Fruit fly (Drosophila melanogaster): Measurements from ENCODE around the gene CG44001.
A peak's percentile ranks its signal among the peaks of the same experiment; 100 is the strongest.

Gene CG44001

DNA sequence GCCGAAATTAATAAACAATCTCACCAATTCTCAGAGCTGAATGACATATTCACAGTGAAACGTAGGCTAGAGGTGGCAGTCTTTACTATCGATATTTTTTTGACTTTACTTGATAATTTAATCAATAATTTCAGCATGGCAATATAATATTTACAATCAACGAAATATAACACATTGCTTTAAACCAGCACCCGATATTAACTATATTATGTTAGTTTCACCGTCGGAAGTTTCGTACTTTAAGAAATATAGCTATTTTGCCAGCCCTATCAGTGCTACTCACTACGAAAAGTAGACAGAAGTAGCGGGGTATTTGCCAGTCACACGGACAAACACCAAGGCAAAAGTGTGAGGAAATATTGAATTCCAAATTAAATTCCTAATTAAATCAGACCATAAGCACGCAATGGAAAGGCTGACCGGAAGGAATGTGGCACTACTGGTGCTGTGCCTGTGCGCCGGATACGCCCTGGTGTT is 32.2 kb upstream of the CG44001 start, which contains the start of the genes CG31917, Tfb5 and SelT (continued):
- TF ChIP-seq CG34406 (GFP tag; optimal IDR thresholded peaks at IDR 0.05) (peak; percentile 5), CG1621 (tag; optimal IDR thresholded peaks at IDR 0.05) (no peak), CG10669 (GFP tag; optimal IDR thresholded peaks at IDR 0.05) (no peak), CG32006 (GFP tag; optimal IDR thresholded peaks at IDR 0.05) (no peak), CG8632 (GFP tag; optimal IDR thresholded peaks at IDR 0.05) (no peak), spab (GFP tag; optimal IDR thresholded peaks at IDR 0.05) (no peak), Ets21C (GFP tag; optimal IDR thresholded peaks at IDR 0.05) (peak; percentile 54), acj6 (GFP tag; optimal IDR thresholded peaks at IDR 0.05) (peak; percentile 65), dsx (GFP tag; optimal IDR thresholded peaks at IDR 0.05; ENCODE audit: poor library complexity, severe bottlenecking) (no peak), CG8119 (GFP tag; IDR thresholded peaks at IDR 0.05) (no peak), CG11762 (GFP tag; optimal IDR thresholded peaks at IDR 0.05; ENCODE audit: insufficient read depth) (no peak), Sox102F (GFP tag; optimal IDR thresholded peaks at IDR 0.05) (no peak), CG3919 (GFP tag; optimal IDR thresholded peaks at IDR 0.05) (no peak), Lpt (GFP tag; optimal IDR thresholded peaks at IDR 0.05) (no peak)

DNA sequence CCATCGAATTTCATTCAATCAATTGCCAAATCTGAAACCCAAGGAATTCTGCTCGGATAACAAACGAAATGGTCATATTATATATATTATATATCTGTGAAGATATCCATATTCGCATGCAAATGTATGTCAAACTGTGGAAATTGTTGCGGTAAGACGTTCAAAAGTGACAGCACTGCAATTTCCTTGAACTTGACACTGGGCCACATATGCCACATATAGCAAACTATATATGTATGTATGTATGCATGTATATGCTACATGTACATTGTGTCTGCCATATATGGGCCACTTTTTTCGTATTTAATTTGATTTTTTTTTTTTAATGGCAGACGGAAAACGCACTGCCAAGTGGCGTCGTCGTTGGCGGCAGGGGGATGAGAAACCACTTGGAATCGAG is 22.6 kb upstream of the CG44001 start:
- TF ChIP-seq Blimp-1 (GFP tag; optimal IDR thresholded peaks at IDR 0.05), result no peak
- TF ChIP-seq CG34406 (GFP tag; optimal IDR thresholded peaks at IDR 0.05), result no peak
- TF ChIP-seq Sox15 (GFP tag; optimal IDR thresholded peaks at IDR 0.05), result no peak
- TF ChIP-seq CG1621 (tag; optimal IDR thresholded peaks at IDR 0.05), result no peak
- no peak for TF ChIP-seq fd59A (GFP tag; optimal IDR thresholded peaks at IDR 0.05)
- TF ChIP-seq OdsH (GFP tag; optimal IDR thresholded peaks at IDR 0.05), result no peak
- no peak for TF ChIP-seq CG8632 (GFP tag; optimal IDR thresholded peaks at IDR 0.05)
- no peak for TF ChIP-seq CG15336 (GFP tag; IDR thresholded peaks at IDR 0.05)
- TF ChIP-seq Hr39 (GFP tag; optimal IDR thresholded peaks at IDR 0.05), result no peak
- no peak for TF ChIP-seq lz (GFP tag; optimal IDR thresholded peaks at IDR 0.05)
- no peak for TF ChIP-seq CG6792 (GFP tag; optimal IDR thresholded peaks at IDR 0.05)
- no peak for TF ChIP-seq CG32006 (GFP tag; optimal IDR thresholded peaks at IDR 0.05)
- TF ChIP-seq pdm3 (GFP tag; optimal IDR thresholded peaks at IDR 0.05), result no peak
- TF ChIP-seq CG6808 (GFP tag; optimal IDR thresholded peaks at IDR 0.05), result no peak
- no peak for TF ChIP-seq Smox (GFP tag; optimal IDR thresholded peaks at IDR 0.05)
- TF ChIP-seq ss (GFP tag; optimal IDR thresholded peaks at IDR 0.05), result no peak
- TF ChIP-seq dsx (GFP tag; optimal IDR thresholded peaks at IDR 0.05; ENCODE audit: poor library complexity, severe bottlenecking), result no peak
- no peak for TF ChIP-seq CG6163 (GFP tag; IDR thresholded peaks at IDR 0.05)
- no peak for TF ChIP-seq CG9139 (GFP tag; optimal IDR thresholded peaks at IDR 0.05)
- no peak for TF ChIP-seq acj6 (GFP tag; optimal IDR thresholded peaks at IDR 0.05)

DNA sequence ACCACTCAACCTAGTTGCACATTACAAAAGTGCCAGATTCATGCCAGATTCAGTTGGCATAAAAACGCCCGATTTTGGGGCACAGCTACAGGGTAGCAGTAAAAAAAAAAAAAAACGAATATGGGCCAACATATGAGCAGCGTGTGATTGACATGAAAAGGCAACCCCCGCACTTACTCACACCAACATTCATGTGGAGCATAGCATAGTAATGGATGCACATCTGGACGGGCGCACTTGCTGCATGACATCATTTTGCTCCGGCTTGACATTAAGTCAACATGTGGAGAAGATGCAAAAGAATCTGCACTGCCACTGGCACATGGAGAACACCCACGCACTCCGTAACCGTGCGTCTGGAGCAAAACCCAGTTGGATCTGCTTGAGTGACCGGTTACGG is 20.5 kb upstream of the CG44001 start:
- TF ChIP-seq CG31627 (GFP tag; optimal IDR thresholded peaks at IDR 0.05), result no peak
- peak; percentile 22 for TF ChIP-seq svp (GFP tag)

DNA sequence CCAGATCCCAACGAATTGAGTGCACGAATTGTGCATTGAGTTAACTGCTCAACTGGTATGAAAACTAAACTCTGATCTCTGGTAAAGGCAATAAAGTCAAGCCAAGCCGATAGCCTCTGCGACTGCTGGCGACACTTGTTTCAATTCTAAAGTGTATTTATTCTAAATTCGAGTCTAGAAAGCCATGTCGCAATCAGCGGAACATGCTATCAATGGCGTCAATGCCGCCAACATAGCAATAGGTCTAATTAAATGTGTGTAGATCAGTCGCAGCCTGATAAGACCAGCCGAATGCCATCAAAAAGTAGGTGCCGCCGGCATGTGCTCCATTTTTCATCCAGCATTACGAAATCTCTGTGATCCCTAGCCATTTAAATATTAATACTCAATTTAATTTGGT is 17.5 kb upstream of the CG44001 start:
- TF ChIP-seq CG1621 (tag; optimal IDR thresholded peaks at IDR 0.05), result no peak
- TF ChIP-seq Hr39 (GFP tag; optimal IDR thresholded peaks at IDR 0.05), result no peak
- no peak for TF ChIP-seq CG8319 (GFP tag; optimal IDR thresholded peaks at IDR 0.05)
- no peak for TF ChIP-seq CG16779 (tag; optimal IDR thresholded peaks at IDR 0.05)
- no peak for TF ChIP-seq CG6792 (GFP tag; optimal IDR thresholded peaks at IDR 0.05)

DNA sequence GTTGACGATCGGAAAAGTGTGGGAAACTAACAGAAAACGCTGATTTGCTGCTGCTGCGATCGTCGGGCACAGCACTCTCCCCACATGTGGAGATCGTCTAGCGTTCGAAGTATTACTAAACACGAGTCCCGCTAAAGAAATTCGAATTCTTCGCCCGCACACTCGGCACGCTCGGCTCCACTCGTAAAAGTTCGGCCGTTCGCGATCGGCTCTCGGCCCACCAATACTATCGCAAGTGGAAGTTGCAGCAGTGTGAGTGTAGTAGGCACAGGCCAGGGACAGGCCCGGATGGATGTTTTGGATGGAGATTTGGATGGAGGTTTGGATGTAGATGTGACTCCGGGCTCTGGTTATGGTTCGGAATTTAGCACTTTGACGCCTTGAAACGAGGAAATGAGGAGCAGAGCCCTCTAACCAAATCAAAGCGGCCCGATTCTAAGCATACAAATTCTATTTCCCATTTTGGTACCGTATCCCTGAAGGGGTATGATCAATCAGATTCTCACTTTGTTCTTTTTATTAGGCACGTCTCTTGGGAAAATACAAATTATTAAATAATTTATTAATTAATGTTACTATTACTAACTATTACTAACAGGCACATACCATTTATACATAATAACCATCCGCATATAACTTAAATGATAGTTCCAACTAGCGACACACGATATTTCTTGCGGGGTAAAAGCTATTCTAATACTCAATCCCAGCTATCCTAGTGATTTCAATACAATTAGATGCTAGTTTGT is 15.6 kb upstream of the CG44001 start:
- no peak for TF ChIP-seq Hr39 (GFP tag; optimal IDR thresholded peaks at IDR 0.05)
- TF ChIP-seq svp (GFP tag), result peak; percentile 39

Measured in whole organism, prepupa.